Worm (Caenorhabditis elegans) whole organism, mixed stage, embryonic: ENCODE results near the gene K01A12.3.

ENCODE experiments used
- bed-3 ChIP-seq: fragments of 200-800 bp; sonication (Bioruptor generic); optimal IDR thresholded peaks from 3 replicates; lab custom pipeline; 2018; ENCODE audit warnings: mild to moderate bottlenecking, missing genetic modification characterization, moderate library complexity, missing compliant biosample characterization
- blmp-1 ChIP-seq: fragments of 150-350 bp; optimal IDR thresholded peaks from 2 replicates; lab custom pipeline; 2014; ENCODE audit warnings: missing biosample characterization, missing genetic modification characterization
- ceh-43 ChIP-seq: fragments of 200-800 bp; sonication (Bioruptor generic); optimal IDR thresholded peaks from 2 replicates; lab custom pipeline; 2018; ENCODE audit warnings: mild to moderate bottlenecking, missing genetic modification characterization, moderate library complexity, missing compliant biosample characterization
- cnd-1 ChIP-seq: fragments of 200-800 bp; sonication (Bioruptor generic); optimal IDR thresholded peaks from 2 replicates; lab custom pipeline; 2018; ENCODE audit warnings: mild to moderate bottlenecking, missing genetic modification characterization, missing compliant biosample characterization
- lin-13 ChIP-seq: fragments of 150-350 bp; optimal IDR thresholded peaks from 2 replicates; lab custom pipeline; 2014; ENCODE audit warnings: missing biosample characterization, missing genetic modification characterization
- lin-32 ChIP-seq: fragments of 200-800 bp; sonication (Bioruptor generic); optimal IDR thresholded peaks from 2 replicates; lab custom pipeline; 2018; ENCODE audit warnings: mild to moderate bottlenecking, missing genetic modification characterization, missing compliant biosample characterization
- mab-5 ChIP-seq: fragments of 150-350 bp; optimal IDR thresholded peaks from 2 replicates; lab custom pipeline; 2014; ENCODE audit warnings: missing biosample characterization, missing genetic modification characterization
- mep-1 ChIP-seq: fragments of 150-350 bp; optimal IDR thresholded peaks from 2 replicates; lab custom pipeline; 2017; ENCODE audit warnings: missing biosample characterization, missing genetic modification reagents, missing genetic modification characterization, inconsistent platforms
- nhr-12 ChIP-seq: fragments of 150-350 bp; optimal IDR thresholded peaks from 2 replicates; lab custom pipeline; 2014; ENCODE audit warnings: missing biosample characterization, missing genetic modification characterization
- nhr-28 ChIP-seq: fragments of 150-350 bp; optimal IDR thresholded peaks from 2 replicates; lab custom pipeline; 2014; ENCODE audit warnings: missing biosample characterization, missing genetic modification characterization
- nhr-76 ChIP-seq: sonication (generic microtip); optimal IDR thresholded peaks from 2 replicates; lab custom pipeline; 2017; ENCODE audit warnings: missing biosample characterization, missing genetic modification characterization
- unc-62 ChIP-seq: fragments of 150-350 bp; optimal IDR thresholded peaks from 2 replicates; lab custom pipeline; 2014; ENCODE audit warnings: missing biosample characterization, missing genetic modification reagents, missing genetic modification characterization
- ztf-11 ChIP-seq: fragments of 150-350 bp; optimal IDR thresholded peaks from 2 replicates; lab custom pipeline; 2014; ENCODE audit warnings: missing biosample characterization, missing genetic modification characterization

- TF ChIP-seq unc-62 (GFP tag; lab: Kevin White, UChicago) (no peak), ztf-11 (tag; lab: Kevin White, UChicago) (no peak), bed-3 (GFP tag; lab: Kevin White, UChicago) (no peak), nhr-76 (no peak), nhr-12 (tag; lab: Kevin White, UChicago) (no peak), mab-5 (tag; lab: Kevin White, UChicago) (no peak), mep-1 (tag; lab: Kevin White, UChicago) (no peak), blmp-1 (tag; lab: Kevin White, UChicago) (no peak), lin-32 (GFP tag; lab: Kevin White, UChicago) (no peak), cnd-1 (tag; lab: Kevin White, UChicago) (no peak), lin-13 (tag; lab: Kevin White, UChicago) (no peak), ceh-43 (GFP tag; lab: Kevin White, UChicago) (no peak), nhr-28 (tag; lab: Kevin White, UChicago) (no peak)
Measured at ce11 chrX:8599725-8600124, 25.3 kb downstream of the K01A12.3 start.
